Worm (Caenorhabditis elegans): ENCODE results near the gene C06A8.6.

DNA sequence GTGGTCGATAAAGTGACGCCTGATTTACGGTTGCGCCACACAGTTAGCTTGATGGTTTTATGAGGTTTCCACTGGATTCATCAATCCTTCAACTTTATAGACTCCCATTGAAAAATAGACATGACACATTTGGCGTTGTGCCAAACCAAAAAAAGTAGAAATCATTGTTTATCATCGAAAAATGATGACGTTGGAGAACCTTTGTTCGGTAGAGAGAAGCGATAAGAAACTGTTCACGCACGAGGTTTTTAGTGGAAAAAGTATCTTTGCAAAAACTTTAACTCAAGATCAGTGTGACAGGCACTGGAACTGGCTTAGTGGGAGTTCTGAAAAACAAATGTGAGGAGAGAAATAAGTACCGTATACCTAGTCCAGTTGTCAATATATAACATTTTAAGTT lies 41.3 kb downstream of the C06A8.6 start:
- TF ChIP-seq unc-39 (tag; optimal IDR thresholded peaks at IDR 0.05) (no peak), cnd-1 (tag; optimal IDR thresholded peaks at IDR 0.05) (no peak), mab-5 (tag; optimal IDR thresholded peaks at IDR 0.05) (no peak), M03D4.4 (tag; optimal IDR thresholded peaks at IDR 0.05) (no peak), snpc-4 (tag; optimal IDR thresholded peaks at IDR 0.05) (no peak), ztf-11 (tag; optimal IDR thresholded peaks at IDR 0.05) (no peak), unc-62 (GFP tag; optimal IDR thresholded peaks at IDR 0.05) (no peak), bed-3 (GFP tag; optimal IDR thresholded peaks at IDR 0.05) (no peak), pha-4 (tag; optimal IDR thresholded peaks at IDR 0.05) (no peak)
